Worm (Caenorhabditis elegans) whole organism, L3 larva: ENCODE measurements around the gene fbxb-55.

Source experiments
- aly-2 ChIP-seq: fragments of 150-350 bp; optimal IDR thresholded peaks from 2 replicates; lab custom pipeline; 2014; ENCODE audit warnings: missing biosample characterization, missing genetic modification characterization
- ama-1 ChIP-seq: fragments of 150-350 bp; optimal IDR thresholded peaks from 2 replicates; lab custom pipeline; 2018
- ceh-16 ChIP-seq: sonication (generic microtip); optimal IDR thresholded peaks from 2 replicates; lab custom pipeline; 2017; ENCODE audit warnings: missing biosample characterization, missing genetic modification characterization
- ceh-9 ChIP-seq: sonication (generic microtip); optimal IDR thresholded peaks from 2 replicates; lab custom pipeline; 2018; ENCODE audit warnings: missing biosample characterization, missing genetic modification characterization
- daf-12 ChIP-seq: fragments of 150-350 bp; optimal IDR thresholded peaks from 2 replicates; lab custom pipeline; 2014; ENCODE audit warnings: missing biosample characterization, missing genetic modification reagents, missing genetic modification characterization
- egl-27 ChIP-seq: sonication (generic microtip); optimal IDR thresholded peaks from 4 replicates; lab custom pipeline; 2017; ENCODE audit warnings: missing biosample characterization, missing genetic modification reagents, missing genetic modification characterization
- elt-3 ChIP-seq, 3 experiments: fragments of 150-350 bp in 1 of 3; sonication (generic microtip) in 2 of 3; optimal IDR thresholded peaks; 2 replicates in 2 of 3; 4 replicates in 1 of 3; lab custom pipeline; 2014 to 2017; ENCODE audit warnings: missing biosample characterization in 3 of 3, missing genetic modification characterization in 3 of 3
- fkh-10 ChIP-seq: sonication (generic microtip); optimal IDR thresholded peaks from 2 replicates; lab custom pipeline; 2017; ENCODE audit warnings: missing biosample characterization, missing genetic modification reagents, missing genetic modification characterization
- mml-1 ChIP-seq: fragments of 150-350 bp; sonication (generic microtip); optimal IDR thresholded peaks from 3 replicates; lab custom pipeline; 2014; ENCODE audit warnings: missing biosample characterization, missing genetic modification characterization
- nhr-11 ChIP-seq: fragments of 150-350 bp; optimal IDR thresholded peaks from 2 replicates; lab custom pipeline; 2014; ENCODE audit warnings: missing biosample characterization, missing genetic modification characterization
- nhr-12 ChIP-seq: fragments of 150-350 bp; optimal IDR thresholded peaks from 2 replicates; lab custom pipeline; 2014; ENCODE audit warnings: missing biosample characterization, missing genetic modification characterization
- nhr-23 ChIP-seq: fragments of 150-350 bp; optimal IDR thresholded peaks from 2 replicates; lab custom pipeline; 2014; ENCODE audit warnings: missing biosample characterization, missing genetic modification reagents, missing genetic modification characterization
- snpc-4 ChIP-seq: fragments of 150-350 bp; optimal IDR thresholded peaks from 2 replicates; lab custom pipeline; 2014; ENCODE audit warnings: missing biosample characterization, missing genetic modification characterization
- ztf-11 ChIP-seq: fragments of 150-350 bp; optimal IDR thresholded peaks from 2 replicates; lab custom pipeline; 2014; ENCODE audit warnings: missing biosample characterization, missing genetic modification characterization

DNA sequence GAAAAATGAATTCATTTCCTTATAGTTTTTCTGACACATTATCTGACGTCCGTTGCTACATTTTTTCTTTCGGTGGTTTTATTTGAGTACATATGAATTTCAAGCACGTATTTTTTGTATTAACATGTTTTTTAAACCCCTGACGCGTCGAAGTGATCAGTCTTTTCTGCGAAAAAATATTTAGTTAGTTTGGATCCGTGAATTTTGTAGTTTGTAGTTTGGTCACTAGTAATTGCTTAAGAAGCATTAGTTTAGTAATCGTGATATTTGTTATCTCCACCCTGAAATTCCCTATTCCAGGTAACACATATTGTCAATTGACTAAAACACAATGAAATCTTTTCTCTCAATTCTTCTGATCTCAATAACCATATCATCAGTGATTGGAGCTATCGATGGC, 40.2 kb downstream of the fbxb-55 start, which contains the start of gene C35B1.7:
- TF ChIP-seq mml-1: no peak
- TF ChIP-seq nhr-11 (tag; lab: Kevin White, UChicago): no peak
- TF ChIP-seq aly-2 (tag; lab: Kevin White, UChicago): no peak
- TF ChIP-seq snpc-4: no peak
- TF ChIP-seq ceh-16 (tag; lab: Kevin White, UChicago): no peak
- no peak for TF ChIP-seq nhr-12 (tag; lab: Kevin White, UChicago)
- no peak for TF ChIP-seq ceh-9
- TF ChIP-seq elt-3 (tag; optimal IDR thresholded peaks at IDR 0.05; lab: Kevin White, UChicago): no peak
- TF ChIP-seq nhr-23 (tag; lab: Kevin White, UChicago): no peak
- no peak for TF ChIP-seq ztf-11 (tag; lab: Kevin White, UChicago)
- TF ChIP-seq ama-1: no peak
- no peak for TF ChIP-seq daf-12 (tag; lab: Kevin White, UChicago)
- TF ChIP-seq egl-27 (tag; lab: Kevin White, UChicago): no peak
- TF ChIP-seq fkh-10 (GFP tag; lab: Kevin White, UChicago): no peak
